Worm (Caenorhabditis elegans) whole organism, L4 larva: ENCODE results near the gene C33B4.5.

Source experiments
- F26F4.8 ChIP-seq: fragments of 200-800 bp; sonication (Bioruptor generic); conservative IDR thresholded peaks from 2 replicates; pipeline ENCODE4 v1.3.6; 2022; ENCODE audit warnings: missing genetic modification characterization, missing compliant biosample characterization
- F44E2.7 ChIP-seq: fragments of 200-800 bp; sonication (Bioruptor generic); IDR thresholded peaks from 2 replicates; pipeline ENCODE4 v2.1.2; 2022; ENCODE audit warnings: missing genetic modification characterization, missing compliant biosample characterization
- R02D3.7 ChIP-seq: fragments of 150-350 bp; sonication (generic microtip); optimal IDR thresholded peaks from 3 replicates; lab custom pipeline; 2014; ENCODE audit warnings: missing biosample characterization, missing genetic modification characterization
- T26A8.4 ChIP-seq: fragments of 200-800 bp; sonication (Bioruptor generic); IDR thresholded peaks from 2 replicates; pipeline ENCODE4 v1.3.6; 2022; ENCODE audit warnings: missing genetic modification characterization, missing compliant biosample characterization
- Y48G9A.11 ChIP-seq: fragments of 200-800 bp; sonication (Bioruptor generic); IDR thresholded peaks from 2 replicates; pipeline ENCODE4 v1.3.6; 2022; ENCODE audit warnings: missing genetic modification reagents, missing genetic modification characterization, missing compliant biosample characterization
- Y5F2A.4 ChIP-seq: fragments of 200-800 bp; sonication (Bioruptor generic); optimal IDR thresholded peaks from 2 replicates; lab custom pipeline; 2018; ENCODE audit warnings: mild to moderate bottlenecking, missing genetic modification characterization, missing compliant biosample characterization
- ZK337.2 ChIP-seq: fragments of 200-800 bp; sonication (Bioruptor generic); IDR thresholded peaks from 2 replicates; pipeline ENCODE4 v1.3.6; 2022; ENCODE audit warnings: missing genetic modification reagents, missing genetic modification characterization, missing compliant biosample characterization
- aha-1 ChIP-seq: fragments of 150-350 bp; peaks from one replicate; lab custom pipeline; 2014; ENCODE audit warnings: missing biosample characterization, missing genetic modification characterization
- aly-2 ChIP-seq: sonication (generic microtip); optimal IDR thresholded peaks from 2 replicates; lab custom pipeline; 2018; ENCODE audit warnings: missing biosample characterization, missing genetic modification characterization
- ama-1 ChIP-seq: fragments of 150-350 bp; optimal IDR thresholded peaks from 2 replicates; lab custom pipeline; 2014; ENCODE audit warnings: inconsistent platforms, mixed read lengths
- ceh-20 ChIP-seq: fragments of 200-800 bp; sonication (Bioruptor generic); IDR thresholded peaks from 2 replicates; pipeline ENCODE4 v1.3.6; 2022; ENCODE audit warnings: missing genetic modification reagents, missing genetic modification characterization, missing compliant biosample characterization
- ceh-32 ChIP-seq: sonication (generic microtip); optimal IDR thresholded peaks from 2 replicates; lab custom pipeline; 2016; ENCODE audit warnings: mild to moderate bottlenecking, missing genetic modification characterization, missing compliant biosample characterization; ENCODE audit not compliant: poor library complexity
- ceh-44 ChIP-seq: fragments of 200-800 bp; sonication (Bioruptor generic); IDR thresholded peaks from 2 replicates; pipeline ENCODE4 v1.3.6; 2022; ENCODE audit warnings: missing genetic modification reagents, missing genetic modification characterization, missing compliant biosample characterization
- ceh-62 ChIP-seq: sonication (generic microtip); optimal IDR thresholded peaks from 2 replicates; lab custom pipeline; 2017; ENCODE audit warnings: missing biosample characterization, missing genetic modification characterization
- cey-2 ChIP-seq: sonication (generic microtip); optimal IDR thresholded peaks from 3 replicates; lab custom pipeline; 2017; ENCODE audit warnings: missing genetic modification characterization, mild to moderate bottlenecking, missing compliant biosample characterization, antibody characterized with exemption, borderline replicate concordance; ENCODE audit not compliant: insufficient read depth
- daf-16 ChIP-seq, 3 experiments: sonication (generic microtip); optimal IDR thresholded peaks; 2 replicates each; lab custom pipeline; 2016 to 2017; ENCODE audit warnings: missing genetic modification characterization in 3 of 3, missing genetic modification reagents in 3 of 3, mild to moderate bottlenecking in 2 of 3, missing compliant biosample characterization in 2 of 3, missing biosample characterization in 1 of 3, moderate library complexity in 1 of 3
- daf-19 ChIP-seq: fragments of 200-800 bp; sonication (Bioruptor generic); conservative IDR thresholded peaks from 2 replicates; pipeline ENCODE4 v1.3.6; 2022; ENCODE audit warnings: missing genetic modification characterization, missing compliant biosample characterization
- dmd-8 ChIP-seq: fragments of 200-800 bp; sonication (Bioruptor generic); IDR thresholded peaks from 2 replicates; pipeline ENCODE4 v1.3.6; 2022; ENCODE audit warnings: missing genetic modification characterization, missing compliant biosample characterization
- dpl-1 ChIP-seq: fragments of 150-350 bp; optimal IDR thresholded peaks from 2 replicates; lab custom pipeline; 2014; ENCODE audit warnings: missing biosample characterization, missing genetic modification reagents, missing genetic modification characterization
- egl-27 ChIP-seq: sonication (generic microtip); optimal IDR thresholded peaks from 3 replicates; lab custom pipeline; 2017; ENCODE audit warnings: missing biosample characterization, missing genetic modification reagents, missing genetic modification characterization
- fkh-10 ChIP-seq: fragments of 150-350 bp; optimal IDR thresholded peaks from 2 replicates; lab custom pipeline; 2014; ENCODE audit warnings: missing biosample characterization, missing genetic modification reagents, missing genetic modification characterization
- hlh-11 ChIP-seq: fragments of 200-800 bp; sonication (Bioruptor generic); optimal IDR thresholded peaks from 2 replicates; lab custom pipeline; 2018; ENCODE audit warnings: mild to moderate bottlenecking, missing genetic modification characterization, missing compliant biosample characterization
- hlh-30 ChIP-seq: sonication (generic microtip); optimal IDR thresholded peaks from 2 replicates; lab custom pipeline; 2017; ENCODE audit warnings: antibody characterized with exemption, mild to moderate bottlenecking, missing genetic modification characterization, missing compliant biosample characterization; ENCODE audit not compliant: insufficient read depth
- hmg-1.1 ChIP-seq: fragments of 200-800 bp; sonication (Bioruptor generic); IDR thresholded peaks from 2 replicates; pipeline ENCODE4 v1.3.6; 2022; ENCODE audit warnings: missing genetic modification reagents, missing genetic modification characterization, missing compliant biosample characterization
- lim-7 ChIP-seq: fragments of 200-800 bp; sonication (Bioruptor generic); IDR thresholded peaks from 2 replicates; pipeline ENCODE4 v1.3.6; 2022; ENCODE audit warnings: missing genetic modification characterization, missing compliant biosample characterization
- lin-1 ChIP-seq: fragments of 200-800 bp; sonication (Bioruptor generic); IDR thresholded peaks from 2 replicates; pipeline ENCODE4 v1.3.6; 2022; ENCODE audit warnings: missing genetic modification reagents, missing genetic modification characterization, missing compliant biosample characterization
- lir-3 ChIP-seq: sonication (generic microtip); optimal IDR thresholded peaks from 2 replicates; lab custom pipeline; 2016; ENCODE audit warnings: mild to moderate bottlenecking, missing genetic modification characterization, missing compliant biosample characterization
- madf-5 ChIP-seq, 2 experiments: fragments of 200-800 bp; sonication (Bioruptor generic); IDR thresholded peaks; 2 replicates each; pipeline ENCODE4 v1.3.6; 2022; ENCODE audit warnings: missing compliant biosample characterization in 2 of 2, missing genetic modification characterization in 2 of 2
- mdt-29 ChIP-seq: fragments of 200-800 bp; sonication (Bioruptor generic); IDR thresholded peaks from 2 replicates; pipeline ENCODE4 v1.3.6; 2022; ENCODE audit warnings: missing genetic modification reagents, missing genetic modification characterization, missing compliant biosample characterization
- mxl-3 ChIP-seq: fragments of 200-800 bp; sonication (Bioruptor generic); optimal IDR thresholded peaks from 2 replicates; lab custom pipeline; 2018; ENCODE audit warnings: mild to moderate bottlenecking, missing genetic modification characterization, missing compliant biosample characterization
- nhr-10 ChIP-seq: fragments of 150-350 bp; optimal IDR thresholded peaks from 2 replicates; lab custom pipeline; 2014; ENCODE audit warnings: missing biosample characterization, missing genetic modification characterization
- nhr-102 ChIP-seq: sonication (generic microtip); optimal IDR thresholded peaks from 2 replicates; lab custom pipeline; 2016; ENCODE audit warnings: mild to moderate bottlenecking, missing genetic modification characterization, moderate library complexity, missing compliant biosample characterization
- nhr-11 ChIP-seq: fragments of 150-350 bp; optimal IDR thresholded peaks from 2 replicates; lab custom pipeline; 2014; ENCODE audit warnings: missing biosample characterization, missing genetic modification characterization
- nhr-111 ChIP-seq: fragments of 200-800 bp; sonication (Bioruptor generic); optimal IDR thresholded peaks from 2 replicates; lab custom pipeline; 2018; ENCODE audit warnings: mild to moderate bottlenecking, missing genetic modification characterization, missing compliant biosample characterization
- nhr-28 ChIP-seq: fragments of 150-350 bp; optimal IDR thresholded peaks from 2 replicates; lab custom pipeline; 2014; ENCODE audit warnings: missing biosample characterization, missing genetic modification characterization
- nhr-42 ChIP-seq: fragments of 200-800 bp; sonication (Bioruptor generic); IDR thresholded peaks from 2 replicates; pipeline ENCODE4 v1.3.6; 2022; ENCODE audit warnings: missing genetic modification characterization, missing compliant biosample characterization
- nhr-6 ChIP-seq: fragments of 150-350 bp; optimal IDR thresholded peaks from 2 replicates; lab custom pipeline; 2014; ENCODE audit warnings: missing biosample characterization, missing genetic modification characterization
- php-3 ChIP-seq: fragments of 200-800 bp; sonication (Bioruptor generic); IDR thresholded peaks from 2 replicates; pipeline ENCODE4 v1.3.6; 2022; ENCODE audit warnings: missing genetic modification reagents, missing genetic modification characterization, missing compliant biosample characterization
- pqm-1 ChIP-seq: sonication (generic microtip); optimal IDR thresholded peaks from 2 replicates; lab custom pipeline; 2017; ENCODE audit warnings: missing biosample characterization, missing genetic modification characterization
- sdz-12 ChIP-seq: fragments of 200-800 bp; sonication (Bioruptor generic); optimal IDR thresholded peaks from 2 replicates; lab custom pipeline; 2018; ENCODE audit warnings: mild to moderate bottlenecking, missing genetic modification characterization, missing compliant biosample characterization
- set-16 ChIP-seq: fragments of 200-800 bp; sonication (Bioruptor generic); IDR thresholded peaks from 2 replicates; pipeline ENCODE4 v1.3.6; 2022; ENCODE audit warnings: missing genetic modification reagents, missing genetic modification characterization, missing compliant biosample characterization
- spr-1 ChIP-seq: sonication (generic microtip); optimal IDR thresholded peaks from 2 replicates; lab custom pipeline; 2016; ENCODE audit warnings: mild to moderate bottlenecking, missing genetic modification characterization, missing compliant biosample characterization
- spr-3 ChIP-seq: fragments of 200-800 bp; sonication (Bioruptor generic); optimal IDR thresholded peaks from 2 replicates; lab custom pipeline; 2018; ENCODE audit warnings: mild to moderate bottlenecking, missing genetic modification characterization, missing compliant biosample characterization
- unc-39 ChIP-seq: sonication (generic microtip); optimal IDR thresholded peaks from 2 replicates; lab custom pipeline; 2017; ENCODE audit warnings: missing biosample characterization, missing genetic modification characterization
- zfp-2 ChIP-seq: sonication (generic microtip); optimal IDR thresholded peaks from 2 replicates; lab custom pipeline; 2016; ENCODE audit warnings: mild to moderate bottlenecking, missing genetic modification characterization, missing compliant biosample characterization
- zfp-3 ChIP-seq: fragments of 200-800 bp; sonication (Bioruptor generic); conservative IDR thresholded peaks from 2 replicates; pipeline ENCODE4 v1.3.6; 2022; ENCODE audit warnings: missing genetic modification reagents, missing genetic modification characterization, missing compliant biosample characterization
- zip-2 ChIP-seq: fragments of 150-350 bp; optimal IDR thresholded peaks from 2 replicates; lab custom pipeline; 2014; ENCODE audit warnings: missing biosample characterization, missing genetic modification characterization
- ztf-11 ChIP-seq: fragments of 150-350 bp; optimal IDR thresholded peaks from 2 replicates; lab custom pipeline; 2014; ENCODE audit warnings: missing biosample characterization, missing genetic modification characterization

C33B4.5 gene

DNA sequence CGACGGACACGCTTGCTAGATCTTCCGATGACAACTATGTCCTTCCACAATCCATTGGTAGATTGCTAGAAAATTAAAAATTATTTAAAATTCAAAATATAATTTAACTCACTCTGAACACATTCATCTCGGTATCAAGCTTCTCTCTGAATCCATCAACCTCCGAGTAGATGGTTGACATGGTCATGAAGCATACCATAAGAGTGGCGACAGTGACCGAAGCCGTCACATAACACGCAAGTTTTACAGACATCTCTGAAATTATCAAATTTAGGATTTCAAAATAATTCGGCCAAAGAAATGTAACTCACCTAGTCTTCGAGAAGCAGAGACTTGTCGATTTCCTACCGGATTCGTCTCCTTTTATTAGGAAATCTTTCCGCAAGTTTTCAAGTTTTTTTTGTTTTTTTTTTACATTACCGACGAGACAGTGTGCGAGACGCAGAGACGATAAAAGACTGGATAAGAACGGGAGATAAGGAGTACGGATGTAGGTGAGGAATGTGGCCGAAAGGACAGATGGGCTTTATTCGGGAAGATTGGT, 45.6 kb upstream of the C33B4.5 start, which contains the start of gene sqt-1:
TSS of gene sqt-1 (minus strand) at position 341 of the 544 bp plus-strand sequence.
- TF ChIP-seq zip-2 (tag; lab: Kevin White, UChicago) (no peak), unc-39 (no peak), lin-1 (GFP tag; lab: Robert Waterston, UW) (no peak), lir-3 (tag; lab: Kevin White, UChicago) (no peak), zfp-2 (tag; lab: Kevin White, UChicago) (no peak), aha-1 (tag; lab: Kevin White, UChicago) (no peak), nhr-102 (no peak), daf-19 (GFP tag; lab: Robert Waterston, UW) (no peak), nhr-11 (tag; lab: Kevin White, UChicago) (no peak), aly-2 (no peak), ama-1 (peak; percentile 20), Y5F2A.4 (GFP tag; lab: Kevin White, UChicago) (no peak), ceh-44 (no peak), ztf-11 (no peak), ZK337.2 (GFP tag; lab: Robert Waterston, UW) (no peak), fkh-10 (no peak), nhr-6 (no peak), ceh-20 (GFP tag; lab: Robert Waterston, UW) (no peak), hlh-11 (tag; lab: Kevin White, UChicago) (peak; percentile 23), nhr-111 (GFP tag; lab: Kevin White, UChicago) (no peak), pqm-1 (tag; lab: Kevin White, UChicago) (no peak), R02D3.7 (tag; lab: Kevin White, UChicago) (no peak), ceh-32 (tag; lab: Kevin White, UChicago) (no peak), F44E2.7 (GFP tag; lab: Robert Waterston, UW) (no peak), spr-1 (tag; lab: Kevin White, UChicago) (peak; percentile 38), T26A8.4 (GFP tag; lab: Robert Waterston, UW) (peak; percentile 57), zfp-3 (GFP tag; lab: Robert Waterston, UW) (no peak), F26F4.8 (GFP tag; lab: Robert Waterston, UW) (no peak), php-3 (no peak), ceh-62 (tag; lab: Kevin White, UChicago) (no peak), madf-5 (GFP tag; IDR thresholded peaks at IDR 0.05; lab: Robert Waterston, UW) (no peak)

- TF ChIP-seq nhr-42 (GFP tag; lab: Robert Waterston, UW) (no peak), Y48G9A.11 (GFP tag; lab: Robert Waterston, UW) (no peak), nhr-10 (tag; lab: Kevin White, UChicago) (no peak), sdz-12 (GFP tag; lab: Kevin White, UChicago) (no peak), lim-7 (no peak), hlh-30 (no peak), mdt-29 (GFP tag; lab: Robert Waterston, UW) (no peak), unc-39 (no peak), nhr-11 (tag; lab: Kevin White, UChicago) (no peak)
Observed at ce11 chrII:11339507-11339906, 43.6 kb upstream of the C33B4.5 start, which contains the start of gene rmd-3. rmd-3 (minus strand) TSS chrII:11339607.

DNA sequence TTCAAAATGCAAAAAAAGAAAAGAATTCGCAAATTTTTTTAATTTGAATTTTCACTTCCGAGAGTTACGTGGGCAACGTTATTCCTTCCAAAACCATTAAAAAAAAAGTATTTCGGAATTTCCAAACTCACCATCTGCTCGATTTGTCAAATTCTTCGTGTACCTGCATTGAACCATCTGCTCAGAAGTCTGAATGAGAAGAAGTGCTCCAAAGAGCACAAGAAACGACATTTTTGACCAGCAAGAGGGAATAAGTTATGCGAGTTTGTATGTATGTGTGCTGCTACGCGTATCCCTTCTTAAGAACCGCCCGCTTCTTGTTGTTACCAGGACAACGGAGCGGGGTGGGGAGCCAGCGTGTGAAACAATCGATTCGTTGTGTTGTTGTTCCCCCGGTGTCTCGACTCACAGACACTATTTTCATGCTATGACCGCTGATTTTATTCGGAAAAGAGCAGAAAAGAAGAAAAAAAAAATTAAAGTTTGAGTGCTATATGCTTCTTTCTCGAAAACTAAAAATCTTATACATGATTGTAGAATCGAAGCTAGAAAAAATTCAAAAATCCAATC, 39.7 kb upstream of the C33B4.5 start, which contains the start of gene lgc-20:
TSS of gene lgc-20 (minus strand) at position 311 of the 570 bp plus-strand sequence.
- TF ChIP-seq aha-1 (tag; lab: Kevin White, UChicago) = peak; percentile 37
- TF ChIP-seq dmd-8 (GFP tag; lab: Robert Waterston, UW) = no peak
- TF ChIP-seq php-3 = no peak
- TF ChIP-seq mxl-3 (GFP tag; lab: Kevin White, UChicago) = no peak
- TF ChIP-seq dpl-1 (GFP tag; lab: Kevin White, UChicago) = no peak
- TF ChIP-seq nhr-111 (GFP tag; lab: Kevin White, UChicago) = no peak
- TF ChIP-seq cey-2 (tag; lab: Kevin White, UChicago) = no peak
- no peak for TF ChIP-seq F44E2.7 (GFP tag; lab: Robert Waterston, UW)
- no peak for TF ChIP-seq set-16
- TF ChIP-seq mdt-29 (GFP tag; lab: Robert Waterston, UW) = no peak
- no peak for TF ChIP-seq egl-27 (tag; lab: Kevin White, UChicago)
- TF ChIP-seq nhr-28 (tag; lab: Kevin White, UChicago) = no peak
- no peak for TF ChIP-seq spr-3
- TF ChIP-seq daf-16 (GFP tag; optimal IDR thresholded peaks at IDR 0.05; lab: Kevin White, UChicago) = no peak
- TF ChIP-seq daf-16 (tag; optimal IDR thresholded peaks at IDR 0.05; lab: Kevin White, UChicago) = peak; percentile 20
- no peak for TF ChIP-seq madf-5 (GFP tag; IDR thresholded peaks at IDR 0.05; lab: Robert Waterston, UW)
- no peak for TF ChIP-seq hmg-1.1
- TF ChIP-seq spr-1 (tag; lab: Kevin White, UChicago) = no peak
- TF ChIP-seq daf-19 (GFP tag; lab: Robert Waterston, UW) = 0 out of 2 replicates have a peak, but pooled peaks have one; percentile 75
